Fruit fly (Drosophila melanogaster) whole organism, embryonic: ENCODE results near the gene CG5515.

ENCODE experiments used
- BEAF-32 ChIP-seq: fragments of 200-800 bp; sonication (Bioruptor generic); optimal IDR thresholded peaks from 3 replicates; lab custom pipeline; 2017; ENCODE audit warnings: missing biosample characterization, missing genetic modification characterization, mild to moderate bottlenecking, moderate library complexity, missing genetic modification reagents
- BtbVII ChIP-seq: fragments of 200-800 bp; sonication (Bioruptor generic); optimal IDR thresholded peaks from 3 replicates; lab custom pipeline; 2017; ENCODE audit warnings: missing biosample characterization, mild to moderate bottlenecking, missing genetic modification characterization
- CG10543 ChIP-seq: fragments of 200-800 bp; sonication (Bioruptor generic); optimal IDR thresholded peaks from 3 replicates; lab custom pipeline; 2017; ENCODE audit warnings: missing biosample characterization, mild to moderate bottlenecking, missing genetic modification characterization, moderate library complexity
- CG11456 ChIP-seq: fragments of 200-800 bp; sonication (Bioruptor generic); IDR thresholded peaks from 3 replicates; pipeline ENCODE4 v1.3.6; 2022; ENCODE audit warnings: missing biosample characterization, missing genetic modification characterization
- CG1233 ChIP-seq: fragments of 200-800 bp; sonication (Bioruptor generic); optimal IDR thresholded peaks from 4 replicates; lab custom pipeline; 2018; ENCODE audit warnings: missing biosample characterization, mild to moderate bottlenecking, missing genetic modification characterization
- CG12659 ChIP-seq: fragments of 200-800 bp; sonication (Bioruptor generic); optimal IDR thresholded peaks from 3 replicates; lab custom pipeline; 2017; ENCODE audit warnings: mild to moderate bottlenecking, missing biosample characterization, missing genetic modification reagents, missing genetic modification characterization
- CG14441 ChIP-seq: fragments of 200-800 bp; sonication (Bioruptor generic); IDR thresholded peaks from 2 replicates; pipeline ENCODE4 v1.3.6; 2022; ENCODE audit warnings: missing biosample characterization, missing genetic modification characterization
- CG2120 ChIP-seq: fragments of 200-800 bp; sonication (Bioruptor generic); optimal IDR thresholded peaks from 3 replicates; lab custom pipeline; 2016; ENCODE audit warnings: missing biosample characterization, missing genetic modification characterization
- CG30431 ChIP-seq: fragments of 200-800 bp; sonication (Bioruptor generic); optimal IDR thresholded peaks from 2 replicates; lab custom pipeline; 2017; ENCODE audit warnings: missing biosample characterization, missing genetic modification characterization
- CG31224 ChIP-seq: fragments of 200-800 bp; sonication (Bioruptor generic); IDR thresholded peaks from 2 replicates; pipeline ENCODE4 v1.3.6; 2022; ENCODE audit warnings: missing biosample characterization, missing genetic modification characterization
- CG32767 ChIP-seq: fragments of 200-800 bp; sonication (Bioruptor generic); IDR thresholded peaks from 2 replicates; pipeline ENCODE4 v1.3.6; 2022; ENCODE audit warnings: missing biosample characterization, missing genetic modification characterization
- CG3726 ChIP-seq: fragments of 200-800 bp; sonication (Bioruptor generic); IDR thresholded peaks from 3 replicates; pipeline ENCODE4, ENCODE4 v1.3.6; 2022; ENCODE audit warnings: missing biosample characterization, missing genetic modification characterization
- CG42726 ChIP-seq: fragments of 200-800 bp; sonication (Bioruptor generic); IDR thresholded peaks from 2 replicates; pipeline ENCODE4 v1.3.6; 2022; ENCODE audit warnings: missing biosample characterization, missing genetic modification characterization; ENCODE audit not compliant: partially characterized antibody
- CG5245 ChIP-seq: fragments of 200-800 bp; sonication (Bioruptor generic); optimal IDR thresholded peaks from 3 replicates; lab custom pipeline; 2016; ENCODE audit warnings: missing biosample characterization, missing genetic modification characterization
- CG6175 ChIP-seq: fragments of 200-800 bp; sonication (Bioruptor generic); IDR thresholded peaks from 3 replicates; pipeline ENCODE4 v1.3.6; 2022; ENCODE audit warnings: missing biosample characterization, missing genetic modification characterization
- CG6254 ChIP-seq: fragments of 200-800 bp; sonication (Bioruptor generic); optimal IDR thresholded peaks from 3 replicates; lab custom pipeline; 2017; ENCODE audit warnings: mild to moderate bottlenecking, missing biosample characterization, missing genetic modification reagents, missing genetic modification characterization
- CG7271 ChIP-seq: fragments of 200-800 bp; sonication (Bioruptor generic); optimal IDR thresholded peaks from 2 replicates; lab custom pipeline; 2018; ENCODE audit warnings: missing biosample characterization, mild to moderate bottlenecking, missing genetic modification characterization, moderate library complexity
- CG7928 ChIP-seq: fragments of 200-800 bp; sonication (Bioruptor generic); optimal IDR thresholded peaks from 2 replicates; lab custom pipeline; 2017; ENCODE audit warnings: missing biosample characterization, mild to moderate bottlenecking, missing genetic modification characterization
- CG9727 ChIP-seq: fragments of 200-800 bp; sonication (Bioruptor generic); optimal IDR thresholded peaks from 3 replicates; lab custom pipeline; 2017; ENCODE audit warnings: missing biosample characterization, mild to moderate bottlenecking, missing genetic modification characterization
- CG9817 ChIP-seq: fragments of 200-800 bp; sonication (Bioruptor generic); optimal IDR thresholded peaks from 2 replicates; lab custom pipeline; 2018; ENCODE audit warnings: missing biosample characterization, mild to moderate bottlenecking, missing genetic modification characterization, moderate library complexity
- CrebB ChIP-seq: fragments of 200-800 bp; sonication (Bioruptor generic); optimal IDR thresholded peaks from 3 replicates; lab custom pipeline; 2018; ENCODE audit warnings: missing biosample characterization, mild to moderate bottlenecking, missing genetic modification characterization
- Fer2 ChIP-seq: fragments of 200-800 bp; sonication (Bioruptor generic); optimal IDR thresholded peaks from 2 replicates; lab custom pipeline; 2018; ENCODE audit warnings: missing biosample characterization, mild to moderate bottlenecking, missing genetic modification characterization, moderate library complexity
- GATAe ChIP-seq: fragments of 200-800 bp; sonication (Bioruptor generic); conservative IDR thresholded peaks from 2 replicates; pipeline ENCODE4 v1.3.6; 2022; ENCODE audit warnings: missing biosample characterization, missing genetic modification characterization
- Hmr ChIP-seq: fragments of 200-800 bp; sonication (Bioruptor generic); optimal IDR thresholded peaks from 3 replicates; lab custom pipeline; 2017; ENCODE audit warnings: mild to moderate bottlenecking, missing biosample characterization, missing genetic modification reagents, missing genetic modification characterization
- Hr51 ChIP-seq, 2 experiments: fragments of 200-800 bp; sonication (Bioruptor generic); optimal IDR thresholded peaks; 2 replicates in 1 of 2; 3 replicates in 1 of 2; lab custom pipeline; 2016 to 2018; ENCODE audit warnings: missing biosample characterization in 2 of 2, missing genetic modification characterization in 2 of 2, mild to moderate bottlenecking in 1 of 2, moderate library complexity in 1 of 2
- Mes4 ChIP-seq: fragments of 200-800 bp; sonication (Bioruptor generic); optimal IDR thresholded peaks from 2 replicates; lab custom pipeline; 2016; ENCODE audit warnings: missing biosample characterization, missing genetic modification characterization
- Nf-YB ChIP-seq: fragments of 200-800 bp; sonication (Bioruptor generic); optimal IDR thresholded peaks from 3 replicates; lab custom pipeline; 2019; ENCODE audit warnings: missing biosample characterization, mild to moderate bottlenecking, missing genetic modification characterization, moderate library complexity
- Scr ChIP-seq: fragments of 200-800 bp; sonication (Bioruptor generic); IDR thresholded peaks from 2 replicates; pipeline ENCODE4 v1.3.6; 2022; ENCODE audit warnings: missing biosample characterization, missing genetic modification characterization; ENCODE audit not compliant: partially characterized antibody
- Xrp1 ChIP-seq: fragments of 200-800 bp; sonication (Bioruptor generic); IDR thresholded peaks from 2 replicates; pipeline ENCODE4 v1.3.6; 2022; ENCODE audit warnings: missing biosample characterization, missing genetic modification characterization
- ase ChIP-seq: fragments of 200-800 bp; sonication (Bioruptor generic); IDR thresholded peaks from 3 replicates; pipeline ENCODE4 v1.3.6; 2022; ENCODE audit warnings: missing biosample characterization, missing genetic modification characterization
- bbx ChIP-seq: fragments of 200-800 bp; sonication (Bioruptor generic); IDR thresholded peaks from 2 replicates; pipeline ENCODE4 v1.3.6; 2022; ENCODE audit warnings: missing biosample characterization, missing genetic modification characterization; ENCODE audit not compliant: partially characterized antibody
- btn ChIP-seq: fragments of 200-800 bp; sonication (Bioruptor generic); optimal IDR thresholded peaks from 2 replicates; lab custom pipeline; 2016; ENCODE audit warnings: missing biosample characterization, missing genetic modification characterization
- cato ChIP-seq: fragments of 200-800 bp; sonication (Bioruptor generic); optimal IDR thresholded peaks from 2 replicates; lab custom pipeline; 2016; ENCODE audit warnings: missing biosample characterization, missing genetic modification characterization, borderline replicate concordance
- chif ChIP-seq, 2 experiments: fragments of 200-800 bp; sonication (Bioruptor generic); optimal IDR thresholded peaks; 3 replicates each; lab custom pipeline; 2016; ENCODE audit warnings: missing biosample characterization in 2 of 2, missing genetic modification characterization in 2 of 2
- crp ChIP-seq, 2 experiments: fragments of 200-800 bp; sonication (Bioruptor generic); optimal IDR thresholded peaks; 2 replicates in 1 of 2; 3 replicates in 1 of 2; lab custom pipeline; 2017; ENCODE audit warnings: missing biosample characterization in 2 of 2, missing genetic modification characterization in 2 of 2, mild to moderate bottlenecking in 1 of 2, moderate library complexity in 1 of 2
- dati ChIP-seq: fragments of 200-800 bp; sonication (Bioruptor generic); IDR thresholded peaks from 2 replicates; pipeline ENCODE4 v1.3.6; 2022; ENCODE audit warnings: missing biosample characterization, missing genetic modification characterization
- dysf ChIP-seq: fragments of 200-800 bp; sonication (Bioruptor generic); IDR thresholded peaks from 3 replicates; pipeline ENCODE4 v1.3.6; 2022; ENCODE audit warnings: missing biosample characterization, missing genetic modification characterization
- eyg ChIP-seq: fragments of 200-800 bp; sonication (Bioruptor generic); optimal IDR thresholded peaks from 3 replicates; lab custom pipeline; 2016; ENCODE audit warnings: missing biosample characterization, missing genetic modification characterization
- hb ChIP-seq: fragments of 200-800 bp; sonication (Bioruptor generic); IDR thresholded peaks from 3 replicates; pipeline ENCODE4 v1.3.6; 2022; ENCODE audit warnings: missing biosample characterization, missing genetic modification characterization; ENCODE audit not compliant: partially characterized antibody
- hkb ChIP-seq, 2 experiments: fragments of 200-800 bp in 1 of 2; fragments of >200 bp in 1 of 2; sonication (Bioruptor generic) in 1 of 2; IDR thresholded peaks in 1 of 2; optimal IDR thresholded peaks in 1 of 2; 2 replicates each; pipeline versions ENCODE4 v1.3.6 to Lab custom; 2017 to 2022; ENCODE audit warnings: missing biosample characterization in 1 of 2, missing genetic modification characterization in 1 of 2
- kah ChIP-seq: fragments of 200-800 bp; sonication (Bioruptor generic); optimal IDR thresholded peaks from 2 replicates; lab custom pipeline; 2018; ENCODE audit warnings: missing biosample characterization, mild to moderate bottlenecking, missing genetic modification characterization
- lbe ChIP-seq: fragments of 200-800 bp; sonication (Bioruptor generic); optimal IDR thresholded peaks from 2 replicates; lab custom pipeline; 2016; ENCODE audit warnings: missing biosample characterization, mild to moderate bottlenecking, missing genetic modification characterization
- nmo ChIP-seq: fragments of 200-800 bp; sonication (Bioruptor generic); optimal IDR thresholded peaks from 2 replicates; lab custom pipeline; 2018; ENCODE audit warnings: missing biosample characterization, mild to moderate bottlenecking, missing genetic modification characterization, moderate library complexity
- pita ChIP-seq: fragments of 200-800 bp; sonication (Bioruptor generic); optimal IDR thresholded peaks from 2 replicates; lab custom pipeline; 2017; ENCODE audit warnings: missing biosample characterization, mild to moderate bottlenecking, missing genetic modification characterization
- run ChIP-seq: fragments of 200-800 bp; sonication (Bioruptor generic); optimal IDR thresholded peaks from 3 replicates; lab custom pipeline; 2018; ENCODE audit warnings: missing biosample characterization, mild to moderate bottlenecking, missing genetic modification characterization
- schlank ChIP-seq: fragments of 200-800 bp; sonication (Bioruptor generic); optimal IDR thresholded peaks from 2 replicates; lab custom pipeline; 2018; ENCODE audit warnings: missing biosample characterization, mild to moderate bottlenecking, missing genetic modification characterization
- shn ChIP-seq: fragments of 200-800 bp; sonication (Bioruptor generic); optimal IDR thresholded peaks from 3 replicates; lab custom pipeline; 2016; ENCODE audit warnings: missing biosample characterization, missing genetic modification characterization

CG5515 gene

DNA sequence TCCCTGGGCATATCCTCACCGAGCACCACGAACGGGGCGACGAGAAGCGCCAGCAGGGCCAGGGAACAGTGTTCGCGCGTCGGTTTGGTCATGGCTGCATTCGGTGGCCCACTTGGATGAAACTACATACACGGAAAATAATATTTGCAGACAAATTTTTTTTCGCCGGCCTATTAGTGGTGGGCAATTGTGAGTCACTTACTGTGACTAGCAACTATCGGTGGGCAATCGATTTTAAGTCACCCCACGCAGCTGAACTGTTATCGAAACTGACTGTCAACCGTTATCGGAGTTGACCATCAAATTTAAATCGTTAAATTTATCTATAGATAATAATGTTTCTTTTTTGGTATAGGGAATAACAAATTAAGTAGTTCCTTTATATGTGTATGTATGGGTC lies 19.3 kb downstream of the CG5515 start, which contains the start of gene CG5510 (continued):
- TF ChIP-seq Xrp1 (GFP tag; lab: Robert Waterston, UW) (no peak; the same call in 1 of the 2 replicates), schlank (tag; lab: Kevin White, UChicago) (no peak), CrebB (tag; lab: Kevin White, UChicago) (peak; percentile 55), GATAe (no peak), hb (GFP tag; lab: Robert Waterston, UW) (peak; percentile 96), eyg (GFP tag; lab: Kevin White, UChicago) (peak; percentile 39), btn (GFP tag; lab: Kevin White, UChicago) (no peak), CG30431 (GFP tag; lab: Kevin White, UChicago) (no peak)
- TF ChIP-seq, all 482 proteins: peak for 241

DNA sequence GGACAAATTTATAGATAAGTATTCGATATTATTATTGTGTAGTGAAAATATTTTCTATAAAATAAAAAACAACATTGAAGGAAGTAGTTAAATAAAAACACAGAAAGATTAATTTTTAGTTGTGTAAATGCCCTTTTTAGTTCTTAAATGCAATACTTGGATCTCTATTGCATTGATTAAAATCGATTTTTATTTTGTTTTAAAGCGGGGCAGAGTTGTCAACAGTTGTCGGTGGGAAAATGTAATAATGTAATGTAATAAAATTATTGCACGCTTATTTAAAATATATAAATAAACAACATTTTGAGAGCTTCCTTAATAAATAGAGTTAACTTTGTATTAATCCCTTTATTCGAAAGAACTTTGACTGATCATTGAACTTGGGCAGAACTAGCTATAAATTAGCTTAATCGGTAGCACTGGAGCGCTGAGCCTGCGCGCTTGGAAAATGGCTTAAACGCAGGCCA lies 25.1 kb downstream of the CG5515 start, which contains the start of gene Apc2:
Apc2 (plus strand) TSS at position 411 of the 467 bp plus-strand sequence.
- peak; percentile 74 for TF ChIP-seq CG9727 (GFP tag; lab: Kevin White, UChicago)
- TF ChIP-seq CG9817 (tag; lab: Kevin White, UChicago) = peak; percentile 58
- TF ChIP-seq bbx (GFP tag; lab: Robert Waterston, UW) = no peak
- TF ChIP-seq Fer2 (tag; lab: Kevin White, UChicago) = peak; percentile 42
- TF ChIP-seq BtbVII = no peak
- no peak for TF ChIP-seq CG7928 (GFP tag; lab: Kevin White, UChicago)
- peak; percentile 35 for TF ChIP-seq Nf-YB (GFP tag; lab: Kevin White, UChicago)
- TF ChIP-seq CG6175 (GFP tag; lab: Robert Waterston, UW) = no peak
- no peak for TF ChIP-seq CG42726 (GFP tag; lab: Robert Waterston, UW)
- TF ChIP-seq Hr51 (GFP tag; optimal IDR thresholded peaks at IDR 0.05; lab: Kevin White, UChicago) = peak; percentile 3 to 65
- no peak for TF ChIP-seq run (tag; lab: Kevin White, UChicago)
- peak; percentile 64 for TF ChIP-seq CG12659 (GFP tag; lab: Kevin White, UChicago)
- TF ChIP-seq CG5245 = peak; percentile 42
- peak in 1 of 2 experiments; percentile 25 for TF ChIP-seq chif (GFP tag; optimal IDR thresholded peaks at IDR 0.05; lab: Kevin White, UChicago)
- peak; percentile 64; the same call in 2 of the 3 replicates for TF ChIP-seq dysf
- peak; percentile 32; the same call in 1 of the 2 replicates for TF ChIP-seq CG31224 (GFP tag; lab: Robert Waterston, UW)
- TF ChIP-seq CG7271 (tag; lab: Kevin White, UChicago) = no peak
- peak; percentile 77 for TF ChIP-seq nmo
- TF ChIP-seq crp (GFP tag; optimal IDR thresholded peaks at IDR 0.05; lab: Kevin White, UChicago) = peak; percentile 12 to 84
- no peak for TF ChIP-seq kah
- peak; percentile 48 for TF ChIP-seq Hmr (GFP tag; lab: Kevin White, UChicago)
- peak; percentile 51 for TF ChIP-seq CG1233 (GFP tag; lab: Kevin White, UChicago)
- no peak for TF ChIP-seq shn (GFP tag; lab: Kevin White, UChicago)
- TF ChIP-seq CG32767 = 0 out of 2 replicates have a peak, but pooled peaks have one; percentile 17
- no peak for TF ChIP-seq CG6254 (GFP tag; lab: Kevin White, UChicago)
- peak; percentile 77 for TF ChIP-seq BEAF-32 (GFP tag; lab: Kevin White, UChicago)
- TF ChIP-seq CG10543 = peak; percentile 30
- no peak for TF ChIP-seq CG3726 (GFP tag; lab: Robert Waterston, UW)
- TF ChIP-seq CG14441 (GFP tag; lab: Robert Waterston, UW) = peak; percentile 64; the same call in 1 of the 2 replicates
- TF ChIP-seq lbe (GFP tag; lab: Kevin White, UChicago) = peak; percentile 14
- TF ChIP-seq CG2120 (GFP tag; lab: Kevin White, UChicago) = peak; percentile 66
- peak; percentile 74 for TF ChIP-seq Scr (GFP tag; lab: Robert Waterston, UW)
- TF ChIP-seq ase = peak; percentile 35; the same call in 2 of the 3 replicates
- no peak for TF ChIP-seq hkb (optimal IDR thresholded peaks at IDR 0.05; lab: Kevin White, UChicago)
- peak; percentile 68 for TF ChIP-seq hkb (GFP tag; IDR thresholded peaks at IDR 0.05; lab: Robert Waterston, UW)
- peak; percentile 3 for TF ChIP-seq cato (GFP tag; lab: Kevin White, UChicago)
- TF ChIP-seq pita = no peak
- TF ChIP-seq Mes4 (GFP tag; lab: Kevin White, UChicago) = no peak
- no peak for TF ChIP-seq CG11456 (GFP tag; lab: Robert Waterston, UW)
- no peak for TF ChIP-seq dati
